Fruit fly (Drosophila melanogaster) whole organism: ENCODE data around the gene Dus4.

Source experiments
- CG8478 ChIP-seq: fragments of >200 bp; optimal IDR thresholded peaks from 2 replicates; lab custom pipeline; 2018; ENCODE audit warnings: inconsistent platforms
- pan ChIP-seq: fragments of >200 bp; optimal IDR thresholded peaks from 2 replicates; lab custom pipeline; 2017
- psq ChIP-seq: fragments of >200 bp; optimal IDR thresholded peaks from 2 replicates; lab custom pipeline; 2017
- usp ChIP-seq: fragments of >200 bp; optimal IDR thresholded peaks from 2 replicates; lab custom pipeline; 2017; ENCODE audit warnings: missing biosample characterization, missing genetic modification characterization, mixed read lengths

dm6 chr2L:19108377-19108876, 45.3 kb downstream of the Dus4 start, which contains the start of gene Lim3:
- no peak for TF ChIP-seq pan (lab: Kevin White, UChicago)
- no peak for TF ChIP-seq usp (GFP tag; lab: Kevin White, UChicago)
- TF ChIP-seq psq (lab: Kevin White, UChicago), result no peak
- no peak for TF ChIP-seq CG8478 (lab: Kevin White, UChicago)
